Worm (Caenorhabditis elegans) whole organism, late embryonic: ENCODE results near the gene F31D4.5.

Source experiments
- K09A11.1 ChIP-seq: sonication (generic microtip); optimal IDR thresholded peaks from 2 replicates; lab custom pipeline; 2017; ENCODE audit warnings: antibody characterized with exemption, mild to moderate bottlenecking, missing genetic modification characterization, missing compliant biosample characterization; ENCODE audit not compliant: insufficient read depth
- ama-1 ChIP-seq: fragments of 150-350 bp; optimal IDR thresholded peaks from 2 replicates; lab custom pipeline; 2014
- ceh-45 ChIP-seq: fragments of 200-800 bp; sonication (Bioruptor generic); IDR thresholded peaks from 2 replicates; pipeline ENCODE4 v1.3.6; 2022; ENCODE audit warnings: missing genetic modification reagents, missing genetic modification characterization, missing compliant biosample characterization
- ceh-9 ChIP-seq: sonication (generic microtip); optimal IDR thresholded peaks from 2 replicates; lab custom pipeline; 2016; ENCODE audit warnings: mild to moderate bottlenecking, missing genetic modification characterization, inconsistent platforms, missing compliant biosample characterization
- elt-2 ChIP-seq: sonication (generic microtip); optimal IDR thresholded peaks from 2 replicates; lab custom pipeline; 2016; ENCODE audit warnings: missing genetic modification reagents, missing genetic modification characterization, missing compliant biosample characterization
- fax-1 ChIP-seq: sonication (generic microtip); optimal IDR thresholded peaks from 2 replicates; lab custom pipeline; 2016; ENCODE audit warnings: missing genotype, missing genetic modification characterization, missing compliant biosample characterization
- fkh-10 ChIP-seq: fragments of 150-350 bp; optimal IDR thresholded peaks from 2 replicates; lab custom pipeline; 2014; ENCODE audit warnings: missing biosample characterization, missing genetic modification reagents, missing genetic modification characterization
- hlh-6 ChIP-seq: sonication (generic microtip); optimal IDR thresholded peaks from 2 replicates; lab custom pipeline; 2016; ENCODE audit warnings: missing genotype, missing genetic modification characterization, missing compliant biosample characterization
- pha-2 ChIP-seq: sonication (generic microtip); optimal IDR thresholded peaks from 2 replicates; lab custom pipeline; 2017; ENCODE audit warnings: mild to moderate bottlenecking, missing genetic modification characterization, missing compliant biosample characterization
- unc-55 ChIP-seq: sonication (generic microtip); optimal IDR thresholded peaks from 2 replicates; lab custom pipeline; 2017; ENCODE audit warnings: missing biosample characterization, missing genetic modification reagents, missing genetic modification characterization

ce11 chrV:20845524-20846208 is 8.2 kb upstream of the F31D4.5 start, which contains the start of the genes F31D4.2 and fkb-6:
- peak; percentile 63 for TF ChIP-seq unc-55 (GFP tag; lab: Kevin White, UChicago)
- no peak for TF ChIP-seq ceh-45 (GFP tag; lab: Robert Waterston, UW)
- TF ChIP-seq ceh-9 (tag; lab: Kevin White, UChicago): no peak
- no peak for TF ChIP-seq fax-1 (tag; lab: Kevin White, UChicago)
- TF ChIP-seq elt-2 (tag; lab: Kevin White, UChicago): no peak
- TF ChIP-seq pha-2: peak; percentile 4
- no peak for TF ChIP-seq fkh-10
- no peak for TF ChIP-seq ama-1
- no peak for TF ChIP-seq K09A11.1 (tag; lab: Kevin White, UChicago)
- TF ChIP-seq hlh-6 (tag; lab: Kevin White, UChicago): no peak
